Fruit fly (Drosophila melanogaster): ENCODE results near the gene swm.

swm gene

DNA sequence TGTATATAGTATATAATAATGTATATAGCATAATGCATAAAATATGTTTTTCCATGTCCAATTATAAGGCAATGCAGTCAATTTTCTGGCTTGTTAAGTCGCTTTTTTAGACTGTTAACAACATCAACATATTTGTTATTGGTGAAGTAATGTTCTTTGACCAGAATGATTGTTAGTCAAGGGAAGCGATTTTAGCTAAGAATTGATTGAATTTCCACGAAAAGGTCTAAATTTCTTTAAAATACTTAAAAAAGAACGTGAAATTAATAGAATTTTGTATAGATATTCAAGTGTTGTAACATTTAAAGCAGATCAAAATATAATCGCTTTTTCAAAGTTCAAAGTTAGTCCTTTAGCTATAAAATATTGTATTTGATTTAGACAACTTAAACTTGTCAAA, 29.6 kb upstream of the swm start (continued):
- no peak for TF ChIP-seq CG4617 (GFP tag; optimal IDR thresholded peaks at IDR 0.05; ENCODE audit: borderline replicate concordance)
- TF ChIP-seq CG6813 (GFP tag; optimal IDR thresholded peaks at IDR 0.05): no peak
- TF ChIP-seq ind (GFP tag; optimal IDR thresholded peaks at IDR 0.05): no peak
- TF ChIP-seq prd (optimal IDR thresholded peaks at IDR 0.05): no peak
- no peak for TF ChIP-seq prd (GFP tag; IDR thresholded peaks at IDR 0.05)
- TF ChIP-seq E2f1 (GFP tag; IDR thresholded peaks at IDR 0.05): no peak
- no peak for TF ChIP-seq Pdp1 (GFP tag; optimal IDR thresholded peaks at IDR 0.05)
- TF ChIP-seq NfI (GFP tag; optimal IDR thresholded peaks at IDR 0.05): no peak
- no peak for TF ChIP-seq mam (GFP tag; optimal IDR thresholded peaks at IDR 0.05)
- TF ChIP-seq run (tag; optimal IDR thresholded peaks at IDR 0.05): no peak
- TF ChIP-seq cato (GFP tag; optimal IDR thresholded peaks at IDR 0.05; ENCODE audit: borderline replicate concordance): no peak
- no peak for TF ChIP-seq CG2889 (GFP tag; IDR thresholded peaks at IDR 0.05)
- peak; percentile 34; the same call in 1 of the 2 replicates for TF ChIP-seq CG31441 (GFP tag; IDR thresholded peaks at IDR 0.05)
- TF ChIP-seq CG8281 (tag; optimal IDR thresholded peaks at IDR 0.05): no peak
- no peak for TF ChIP-seq CG8388 (GFP tag; optimal IDR thresholded peaks at IDR 0.05)
- TF ChIP-seq CG13894 (tag; optimal IDR thresholded peaks at IDR 0.05): no peak
- no peak for TF ChIP-seq sc (optimal IDR thresholded peaks at IDR 0.05)
- TF ChIP-seq sc (GFP tag; optimal IDR thresholded peaks at IDR 0.05): peak; percentile 2
- TF ChIP-seq CG3995 (GFP tag; optimal IDR thresholded peaks at IDR 0.05): no peak
- no peak for TF ChIP-seq Dad (GFP tag; optimal IDR thresholded peaks at IDR 0.05)
- TF ChIP-seq Doc3 (GFP tag; IDR thresholded peaks at IDR 0.05; ENCODE audit: partially characterized antibody): no peak
- TF ChIP-seq danr (GFP tag; IDR thresholded peaks at IDR 0.05): no peak
- no peak for TF ChIP-seq Dip3 (GFP tag; optimal IDR thresholded peaks at IDR 0.05)
- TF ChIP-seq Xrp1 (GFP tag; IDR thresholded peaks at IDR 0.05): no peak; the same call in 1 of the 2 replicates
- TF ChIP-seq ase (GFP tag; IDR thresholded peaks at IDR 0.05): no peak
- TF ChIP-seq H2.0 (GFP tag; IDR thresholded peaks at IDR 0.05): no peak
- no peak for TF ChIP-seq hbn (GFP tag; IDR thresholded peaks at IDR 0.05; ENCODE audit: partially characterized antibody)
- no peak for TF ChIP-seq btn (GFP tag; optimal IDR thresholded peaks at IDR 0.05)
- TF ChIP-seq mirr (GFP tag; optimal IDR thresholded peaks at IDR 0.05): no peak
- TF ChIP-seq lbe (GFP tag; optimal IDR thresholded peaks at IDR 0.05): no peak
- no peak for TF ChIP-seq ems (GFP tag; optimal IDR thresholded peaks at IDR 0.05)
- TF ChIP-seq CG15011 (GFP tag; optimal IDR thresholded peaks at IDR 0.05): no peak
- TF ChIP-seq cwo (GFP tag; optimal IDR thresholded peaks at IDR 0.05): no peak
- TF ChIP-seq CG10979 (tag; optimal IDR thresholded peaks at IDR 0.05): peak; percentile 33
- 0 out of 3 replicates have a peak, but pooled peaks have one; percentile 20 for TF ChIP-seq row (GFP tag; IDR thresholded peaks at IDR 0.05)
- no peak for TF ChIP-seq CG7357 (GFP tag; IDR thresholded peaks at IDR 0.05)
- TF ChIP-seq CG5245 (GFP tag; optimal IDR thresholded peaks at IDR 0.05): no peak
- no peak for TF ChIP-seq CG13287 (GFP tag; IDR thresholded peaks at IDR 0.05; ENCODE audit: partially characterized antibody)
- no peak for TF ChIP-seq CG33557 (GFP tag; optimal IDR thresholded peaks at IDR 0.05)
- no peak for TF ChIP-seq slbo (GFP tag; IDR thresholded peaks at IDR 0.05)
- no peak for TF ChIP-seq CG1602 (GFP tag; optimal IDR thresholded peaks at IDR 0.05)
- TF ChIP-seq fd96Cb (tag; optimal IDR thresholded peaks at IDR 0.05): peak; percentile 12

DNA sequence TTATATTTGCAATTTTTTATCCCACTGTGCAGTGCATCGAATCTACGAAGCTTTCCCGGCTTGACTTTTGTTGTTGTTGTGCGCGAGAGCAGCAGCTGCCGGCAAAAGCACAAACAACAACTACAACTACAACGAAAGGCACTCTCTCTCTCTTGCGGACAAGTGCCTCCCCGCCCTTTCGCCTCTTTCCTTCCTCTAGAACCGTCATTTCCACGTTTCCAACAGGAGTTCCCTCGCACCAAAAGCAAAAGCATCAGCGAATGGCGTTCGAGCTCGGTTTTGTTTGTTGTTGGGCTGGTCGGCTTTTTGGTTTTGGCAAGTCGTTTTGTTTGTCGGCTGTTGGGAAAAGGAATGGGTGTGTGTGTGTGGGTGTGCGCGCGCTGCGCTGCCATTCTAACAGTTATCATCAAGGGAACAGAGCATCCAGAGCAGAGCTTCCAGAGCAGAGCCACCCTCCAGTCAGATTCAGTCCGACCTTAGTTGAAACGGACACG, 29.2 kb upstream of the swm start, which contains the start of gene tj:
tj (plus strand) TSS at position 444 of the 494 bp plus-strand sequence.
- no peak for TF ChIP-seq CG18599 (GFP tag; optimal IDR thresholded peaks at IDR 0.05)
- 0 out of 2 replicates have a peak, but pooled peaks have one; percentile 11 for TF ChIP-seq Rfx (GFP tag; IDR thresholded peaks at IDR 0.05)
- no peak for TF ChIP-seq Dp (GFP tag; optimal IDR thresholded peaks at IDR 0.05)
- TF ChIP-seq Ets65A (GFP tag): peak; percentile 66
- no peak for TF ChIP-seq CG14014 (GFP tag; IDR thresholded peaks at IDR 0.05)
- no peak for TF ChIP-seq CG4730 (GFP tag; IDR thresholded peaks at IDR 0.05)
- TF ChIP-seq CG4360 (GFP tag; IDR thresholded peaks at IDR 0.05): peak; percentile 71
- TF ChIP-seq vvl (GFP tag; IDR thresholded peaks at IDR 0.05): no peak
- TF ChIP-seq CrebB (tag; optimal IDR thresholded peaks at IDR 0.05): no peak
- TF ChIP-seq CG9727 (GFP tag; optimal IDR thresholded peaks at IDR 0.05): no peak
- TF ChIP-seq pzg (GFP tag; optimal IDR thresholded peaks at IDR 0.05): no peak
- no peak for TF ChIP-seq p53 (GFP tag; optimal IDR thresholded peaks at IDR 0.05)

Data from whole organism, embryonic.